Worm (Caenorhabditis elegans) whole organism, late embryonic: ENCODE measurements around the gene icl-1.

Experiments
- F13H6.1 ChIP-seq: sonication (generic microtip); optimal IDR thresholded peaks from 2 replicates; lab custom pipeline; 2016; ENCODE audit warnings: missing genetic modification characterization, missing compliant biosample characterization
- ahr-1 ChIP-seq: sonication (generic microtip); optimal IDR thresholded peaks from 2 replicates; lab custom pipeline; 2016; ENCODE audit warnings: missing genetic modification characterization, missing compliant biosample characterization
- ama-1 ChIP-seq: fragments of 150-350 bp; optimal IDR thresholded peaks from 2 replicates; lab custom pipeline; 2014
- ceh-14 ChIP-seq: sonication (generic microtip); optimal IDR thresholded peaks from 2 replicates; lab custom pipeline; 2016; ENCODE audit warnings: missing genotype, missing genetic modification characterization, missing compliant biosample characterization
- dmd-4 ChIP-seq: sonication (generic microtip); optimal IDR thresholded peaks from 2 replicates; lab custom pipeline; 2016; ENCODE audit warnings: borderline replicate concordance, missing genetic modification characterization, missing compliant biosample characterization
- dve-1 ChIP-seq: sonication (generic microtip); optimal IDR thresholded peaks from 2 replicates; lab custom pipeline; 2017; ENCODE audit warnings: antibody characterized with exemption, mild to moderate bottlenecking, missing genetic modification characterization, missing compliant biosample characterization
- hlh-6 ChIP-seq: sonication (generic microtip); optimal IDR thresholded peaks from 2 replicates; lab custom pipeline; 2016; ENCODE audit warnings: missing genotype, missing genetic modification characterization, missing compliant biosample characterization
- nhr-11 ChIP-seq: fragments of 150-350 bp; optimal IDR thresholded peaks from 2 replicates; lab custom pipeline; 2014; ENCODE audit warnings: missing biosample characterization, missing genetic modification characterization
- pat-9 ChIP-seq: fragments of 200-800 bp; sonication (Bioruptor generic); optimal IDR thresholded peaks from 2 replicates; lab custom pipeline; 2018; ENCODE audit warnings: mild to moderate bottlenecking, missing genetic modification characterization, moderate library complexity, missing compliant biosample characterization
- pha-4 ChIP-seq: fragments of 150-350 bp; optimal IDR thresholded peaks from 2 replicates; lab custom pipeline; 2018; ENCODE audit warnings: missing biosample characterization, missing genetic modification reagents, missing genetic modification characterization
- sox-2 ChIP-seq: fragments of 200-800 bp; sonication (Bioruptor generic); IDR thresholded peaks from 2 replicates; pipeline ENCODE4 v1.3.6; 2022; ENCODE audit warnings: missing genetic modification reagents, missing genetic modification characterization, missing compliant biosample characterization
- ttx-3 ChIP-seq: sonication (generic microtip); optimal IDR thresholded peaks from 2 replicates; lab custom pipeline; 2016; ENCODE audit warnings: missing genetic modification reagents, missing genetic modification characterization, missing compliant biosample characterization

DNA sequence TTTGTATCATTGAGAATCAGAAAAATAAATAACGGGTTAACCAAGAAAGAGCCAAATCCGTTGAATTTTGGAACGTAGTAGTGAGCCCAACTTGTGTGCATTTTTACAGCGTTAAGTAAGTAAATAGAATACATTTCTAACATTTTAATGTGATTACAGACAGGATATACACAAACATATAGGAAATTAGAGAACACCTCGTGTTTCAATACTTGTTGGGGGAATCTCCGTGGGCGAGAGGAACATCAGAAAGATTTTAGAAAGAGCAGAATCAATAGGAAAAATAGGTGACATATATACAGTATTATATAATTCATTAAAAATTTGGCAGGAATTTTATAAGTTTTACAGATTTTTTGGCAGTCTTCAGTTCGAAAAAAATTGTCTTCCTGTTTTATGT is 11.0 kb upstream of the icl-1 start, which contains the start of gene srj-24:
- TF ChIP-seq ama-1 (lab: Kevin White, UChicago) (no peak), nhr-11 (tag; lab: Kevin White, UChicago) (no peak), pha-4 (tag; lab: Kevin White, UChicago) (no peak), sox-2 (GFP tag; lab: Robert Waterston, UW) (no peak), pat-9 (tag; lab: Kevin White, UChicago) (no peak), ttx-3 (no peak), hlh-6 (tag; lab: Kevin White, UChicago) (no peak), ceh-14 (tag; lab: Kevin White, UChicago) (no peak), F13H6.1 (tag; lab: Kevin White, UChicago) (no peak), dmd-4 (tag; lab: Kevin White, UChicago) (no peak), ahr-1 (tag; lab: Kevin White, UChicago) (no peak), dve-1 (tag; lab: Kevin White, UChicago) (no peak)
